Fruit fly (Drosophila melanogaster): ENCODE data around the gene CG31710.

The CG31710 gene

DNA sequence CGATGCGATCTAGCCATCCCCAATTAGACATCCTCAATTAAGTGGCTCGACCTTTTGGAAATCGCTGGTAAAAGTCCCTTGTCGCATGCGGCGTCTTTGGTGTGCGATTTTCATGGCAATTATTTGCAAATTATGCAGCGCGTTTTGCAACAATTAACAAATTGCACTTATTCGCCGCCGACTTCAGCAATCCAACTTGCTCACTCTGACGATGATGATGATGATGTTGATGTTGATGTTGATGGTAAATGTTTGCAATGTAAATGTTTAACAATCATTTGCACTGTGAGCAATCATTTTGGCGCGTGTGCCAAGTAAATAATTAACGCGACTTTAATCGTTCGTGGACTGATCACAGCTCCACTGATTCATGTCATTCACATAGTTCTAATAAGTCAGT is 28.4 kb upstream of the CG31710 start:
- TF ChIP-seq foxo (GFP tag; optimal IDR thresholded peaks at IDR 0.05) (no peak), jim (GFP tag; optimal IDR thresholded peaks at IDR 0.05) (no peak), rgr (GFP tag; optimal IDR thresholded peaks at IDR 0.05) (no peak), Hr83 (GFP tag; optimal IDR thresholded peaks at IDR 0.05; ENCODE audit: poor library complexity, severe bottlenecking) (no peak), h (GFP tag; optimal IDR thresholded peaks at IDR 0.05) (no peak), psq (GFP tag; optimal IDR thresholded peaks at IDR 0.05) (no peak), Dfd (GFP tag; optimal IDR thresholded peaks at IDR 0.05) (no peak), dl (GFP tag; optimal IDR thresholded peaks at IDR 0.05; ENCODE audit: insufficient read depth in 1 of 2, partially characterized antibody in 2 of 2) (no peak), usp (GFP tag; optimal IDR thresholded peaks at IDR 0.05) (no peak), Dif (GFP tag; optimal IDR thresholded peaks at IDR 0.05; ENCODE audit: partially characterized antibody) (no peak), Hnf4 (GFP tag; optimal IDR thresholded peaks at IDR 0.05) (no peak)

DNA sequence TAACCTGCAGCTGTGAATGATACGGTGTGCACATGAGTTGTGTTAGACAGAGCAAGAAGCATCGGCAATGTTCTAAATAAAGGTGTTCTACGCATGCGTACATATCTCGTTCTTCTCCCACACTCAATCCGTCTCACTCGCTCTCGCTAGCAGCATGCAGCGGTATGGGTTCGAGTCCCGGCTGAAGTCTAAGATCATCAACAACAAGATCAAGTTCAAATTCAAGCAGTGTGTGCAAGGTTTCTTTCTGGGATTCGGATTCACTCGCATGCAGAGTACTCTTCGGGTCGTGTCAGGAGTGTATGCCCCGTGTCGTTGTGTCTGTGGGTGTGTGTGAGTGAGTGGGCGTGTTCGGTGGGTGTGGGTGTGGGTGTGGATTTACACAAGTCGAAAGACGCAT is 25.5 kb upstream of the CG31710 start:
- TF ChIP-seq Myc (optimal IDR thresholded peaks at IDR 0.05) (peak; percentile 72), jim (GFP tag; optimal IDR thresholded peaks at IDR 0.05) (no peak)

DNA sequence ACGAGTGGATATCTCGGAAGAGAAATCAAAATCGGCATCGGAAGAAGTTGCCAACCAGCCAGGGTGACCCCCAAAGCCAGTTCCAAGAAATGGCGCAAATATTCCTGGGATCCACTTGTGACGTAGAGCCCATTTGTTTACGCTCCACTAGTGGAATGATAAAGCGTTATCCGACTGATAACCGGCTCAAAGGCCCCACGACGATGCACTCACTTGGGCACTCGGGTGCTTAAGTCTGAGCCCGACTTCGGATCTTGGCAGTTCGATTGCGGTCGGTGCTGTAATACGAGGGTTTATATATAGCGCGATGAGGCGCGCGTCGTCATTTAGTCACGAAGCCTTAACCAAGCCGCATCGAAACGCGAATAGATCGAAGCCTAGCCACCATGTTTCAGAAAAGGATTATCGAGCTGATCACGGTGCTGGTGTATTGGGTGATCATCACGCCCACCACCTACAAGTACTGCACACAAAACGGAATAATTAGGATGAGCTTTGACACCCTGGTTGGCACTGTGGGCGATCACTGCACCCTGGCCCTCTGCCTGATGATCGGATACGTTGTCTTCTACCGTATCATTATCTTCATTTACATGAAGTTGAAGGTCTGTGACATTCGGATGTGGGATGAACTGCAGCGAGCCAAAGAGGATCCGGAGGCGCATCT is 24.0 kb upstream of the CG31710 start, which contains the start of gene CG13116:
Gene CG13116, plus strand, starts transcription at position 323 of the 667 bp plus-strand sequence.
- TF ChIP-seq Dfd (GFP tag; optimal IDR thresholded peaks at IDR 0.05) (no peak), Rel (GFP tag; optimal IDR thresholded peaks at IDR 0.05) (no peak), Rel (tag; optimal IDR thresholded peaks at IDR 0.05) (peak; percentile 82)

DNA sequence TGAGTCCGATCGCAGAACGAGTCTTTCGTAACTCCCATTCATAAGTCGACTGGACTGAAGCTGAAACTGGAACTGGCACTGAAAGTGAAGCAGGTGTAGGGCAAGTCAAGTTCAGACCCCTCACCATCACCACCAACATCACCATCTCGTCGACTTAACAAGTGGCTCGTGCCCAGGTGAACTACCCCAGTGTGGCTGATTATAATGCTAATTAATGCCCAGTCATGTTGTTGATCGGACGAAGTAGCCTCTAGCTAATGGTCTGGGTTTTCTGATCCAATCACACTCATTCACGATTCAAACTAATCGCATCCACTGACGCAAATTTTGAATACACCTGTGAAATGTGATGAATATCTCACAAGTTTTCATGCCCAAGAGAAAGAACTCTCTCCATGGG is 23.0 kb upstream of the CG31710 start:
- TF ChIP-seq CG9705 (GFP tag; optimal IDR thresholded peaks at IDR 0.05) (no peak), dsf (GFP tag; optimal IDR thresholded peaks at IDR 0.05; ENCODE audit: borderline replicate concordance) (no peak), h (GFP tag; optimal IDR thresholded peaks at IDR 0.05) (peak; percentile 24)

DNA sequence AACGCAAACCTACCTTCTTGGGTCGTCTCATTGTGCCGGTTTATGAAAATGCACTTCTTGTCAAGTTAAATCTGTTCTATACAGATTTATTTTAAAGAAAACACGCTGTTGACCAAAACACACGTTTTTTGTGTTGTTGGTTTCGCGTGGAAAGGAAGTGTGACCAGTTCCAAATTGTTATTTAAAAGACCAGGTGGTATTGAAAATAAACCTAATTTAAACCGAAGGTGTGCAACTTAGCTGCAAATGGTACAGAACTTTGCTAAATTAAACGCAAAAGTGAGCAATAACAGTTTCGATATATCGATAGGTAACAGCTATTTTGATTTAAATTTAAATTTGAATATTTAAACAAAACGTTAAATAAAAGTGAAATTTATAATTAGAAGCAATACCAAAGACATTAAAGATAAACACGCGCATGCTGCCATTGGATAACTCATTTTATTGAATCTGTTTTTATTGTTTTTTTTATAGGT is 5.4 kb upstream of the CG31710 start, which contains the start of gene CG4364:
Gene CG4364, minus strand, starts transcription at position 165 of the 479 bp plus-strand sequence.
- TF ChIP-seq Myc (optimal IDR thresholded peaks at IDR 0.05) (peak; percentile 67), Abd-B (GFP tag; optimal IDR thresholded peaks at IDR 0.05) (no peak), dsf (GFP tag; optimal IDR thresholded peaks at IDR 0.05; ENCODE audit: borderline replicate concordance) (no peak), Hnf4 (GFP tag; optimal IDR thresholded peaks at IDR 0.05) (no peak), Sp1 (GFP tag; optimal IDR thresholded peaks at IDR 0.05) (no peak), Vsx2 (GFP tag; optimal IDR thresholded peaks at IDR 0.05; ENCODE audit: partially characterized antibody) (no peak)

DNA sequence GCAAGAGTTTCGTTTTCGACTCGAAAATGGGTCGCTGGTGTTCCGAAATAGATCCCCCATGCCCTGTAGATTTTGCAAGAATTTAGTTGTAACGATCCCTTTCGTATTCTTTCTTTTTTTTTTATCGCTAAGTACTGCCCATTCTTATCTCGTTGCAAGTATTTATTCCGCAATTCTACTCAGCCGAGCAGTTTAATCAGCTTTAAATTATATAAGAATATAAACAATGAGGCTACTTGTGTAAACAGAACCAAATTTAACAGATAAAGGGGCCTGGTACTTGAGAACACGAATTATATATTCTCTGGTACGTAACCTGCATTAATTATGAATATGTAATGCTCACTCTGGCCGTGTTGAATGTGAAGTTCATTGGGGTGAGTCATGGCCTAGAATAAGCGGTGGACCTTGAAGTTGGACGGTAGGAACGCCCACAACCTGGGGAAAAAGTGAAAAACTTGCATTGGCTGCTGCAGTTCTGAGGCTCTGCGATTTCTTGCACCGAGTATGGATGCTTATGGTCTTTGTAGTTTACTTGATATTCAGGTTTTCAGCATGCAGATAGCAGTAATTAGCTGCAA is 1.9 kb upstream of the CG31710 start:
- peak; percentile 32 for TF ChIP-seq rgr (GFP tag; optimal IDR thresholded peaks at IDR 0.05)
- no peak for TF ChIP-seq Abd-B (GFP tag; optimal IDR thresholded peaks at IDR 0.05)
- TF ChIP-seq CrebA (GFP tag; optimal IDR thresholded peaks at IDR 0.05; ENCODE audit: borderline replicate concordance): no peak
- no peak for TF ChIP-seq sage (GFP tag; optimal IDR thresholded peaks at IDR 0.05)
- TF ChIP-seq brk (GFP tag; optimal IDR thresholded peaks at IDR 0.05): peak; percentile 35
- no peak for TF ChIP-seq Sp1 (GFP tag; optimal IDR thresholded peaks at IDR 0.05)
- TF ChIP-seq Hr83 (GFP tag; optimal IDR thresholded peaks at IDR 0.05; ENCODE audit: poor library complexity, severe bottlenecking): peak; percentile 78
- no peak for TF ChIP-seq Mio (GFP tag; optimal IDR thresholded peaks at IDR 0.05)
- TF ChIP-seq h (GFP tag; optimal IDR thresholded peaks at IDR 0.05): peak; percentile 47
- no peak for TF ChIP-seq GATAd (GFP tag; optimal IDR thresholded peaks at IDR 0.05)
- TF ChIP-seq fru (GFP tag; optimal IDR thresholded peaks at IDR 0.05): peak; percentile 9
- no peak for TF ChIP-seq CG9705 (GFP tag; optimal IDR thresholded peaks at IDR 0.05)
- TF ChIP-seq dsf (GFP tag; optimal IDR thresholded peaks at IDR 0.05; ENCODE audit: borderline replicate concordance): no peak
- TF ChIP-seq Hnf4 (GFP tag; optimal IDR thresholded peaks at IDR 0.05): no peak
- no peak for TF ChIP-seq usp (GFP tag; optimal IDR thresholded peaks at IDR 0.05)
- no peak for TF ChIP-seq Rel (GFP tag; optimal IDR thresholded peaks at IDR 0.05)
- TF ChIP-seq Rel (tag; optimal IDR thresholded peaks at IDR 0.05): peak; percentile 0
- no peak for TF ChIP-seq lola (GFP tag; optimal IDR thresholded peaks at IDR 0.05)

Measured in whole organism, wandering third instar larva.